Worm (Caenorhabditis elegans) whole organism, L4/young adult: ENCODE data around the gene ral-1.

Experiments used
- dao-5 ChIP-seq: sonication (generic microtip); optimal IDR thresholded peaks from 2 replicates; lab custom pipeline; 2016; ENCODE audit warnings: missing genotype, missing genetic modification characterization, moderate library complexity, missing compliant biosample characterization
- him-1 ChIP-seq: sonication (generic microtip); optimal IDR thresholded peaks from 2 replicates; lab custom pipeline; 2016; ENCODE audit warnings: missing genotype, missing genetic modification reagents, missing genetic modification characterization, missing compliant biosample characterization

DNA sequence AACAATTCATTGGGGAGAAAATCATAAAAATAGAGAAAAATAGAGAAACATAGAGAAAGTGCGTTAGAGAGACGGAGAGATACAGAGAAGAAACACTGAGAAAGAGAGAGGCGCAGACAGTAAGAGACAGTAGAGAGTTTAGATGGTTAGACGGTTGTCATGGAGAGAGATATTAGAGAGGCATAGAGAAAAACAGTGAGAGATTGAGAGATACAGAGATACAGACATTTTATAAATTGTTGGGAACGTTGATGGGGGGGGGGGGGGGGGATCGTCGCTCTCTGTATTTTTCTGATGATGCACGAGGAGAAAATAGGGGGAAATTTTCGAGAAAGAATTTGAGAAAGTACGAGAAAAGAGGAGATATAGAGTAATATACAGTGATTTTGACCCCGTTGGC lies 31.8 kb upstream of the ral-1 start:
- TF ChIP-seq him-1 (tag; lab: Kevin White, UChicago) (no peak), dao-5 (no peak)
